Worm (Caenorhabditis elegans) whole organism, L2 larva: ENCODE results near the gene prmt-1.

Source experiments
- C34F6.9 ChIP-seq: fragments of 150-350 bp; optimal IDR thresholded peaks from 2 replicates; lab custom pipeline; 2014; ENCODE audit warnings: missing biosample characterization, missing genetic modification characterization
- F13H6.1 ChIP-seq: sonication (generic microtip); optimal IDR thresholded peaks from 2 replicates; lab custom pipeline; 2016; ENCODE audit warnings: missing genetic modification characterization, missing compliant biosample characterization
- R02D3.7 ChIP-seq: fragments of 150-350 bp; optimal IDR thresholded peaks from 2 replicates; lab custom pipeline; 2014; ENCODE audit warnings: missing biosample characterization, missing genetic modification characterization
- alr-1 ChIP-seq: fragments of 150-350 bp; optimal IDR thresholded peaks from 2 replicates; lab custom pipeline; 2014; ENCODE audit warnings: missing biosample characterization, missing genetic modification characterization
- aly-2 ChIP-seq: fragments of 150-350 bp; optimal IDR thresholded peaks from 2 replicates; lab custom pipeline; 2014; ENCODE audit warnings: missing biosample characterization, missing genetic modification characterization
- ama-1 ChIP-seq: fragments of 150-350 bp; optimal IDR thresholded peaks from 2 replicates; lab custom pipeline; 2018; ENCODE audit warnings: inconsistent platforms
- ceh-82 ChIP-seq: fragments of 150-350 bp; optimal IDR thresholded peaks from 2 replicates; lab custom pipeline; 2014; ENCODE audit warnings: missing biosample characterization, missing genetic modification characterization
- crh-2 ChIP-seq: sonication (generic microtip); optimal IDR thresholded peaks from 2 replicates; lab custom pipeline; 2017; ENCODE audit warnings: missing biosample characterization, missing genetic modification characterization
- dmd-4 ChIP-seq: sonication (generic microtip); optimal IDR thresholded peaks from 2 replicates; lab custom pipeline; 2017; ENCODE audit warnings: missing biosample characterization, missing genetic modification characterization
- egl-27 ChIP-seq: sonication (generic microtip); optimal IDR thresholded peaks from 3 replicates; lab custom pipeline; 2017; ENCODE audit warnings: missing biosample characterization, missing genetic modification reagents, missing genetic modification characterization
- elt-1 ChIP-seq: fragments of 150-350 bp; optimal IDR thresholded peaks from 2 replicates; lab custom pipeline; 2014; ENCODE audit warnings: missing biosample characterization, missing genetic modification characterization
- fos-1 ChIP-seq: fragments of 150-350 bp; optimal IDR thresholded peaks from 2 replicates; lab custom pipeline; 2014; ENCODE audit warnings: missing biosample characterization, missing genetic modification characterization
- gmeb-1 ChIP-seq: fragments of 150-350 bp; optimal IDR thresholded peaks from 2 replicates; lab custom pipeline; 2014; ENCODE audit warnings: missing biosample characterization, missing genetic modification characterization
- lin-13 ChIP-seq: fragments of 150-350 bp; optimal IDR thresholded peaks from 2 replicates; lab custom pipeline; 2014; ENCODE audit warnings: missing biosample characterization, missing genetic modification reagents, missing genetic modification characterization
- lsy-2 ChIP-seq, 2 experiments: fragments of 150-350 bp in 1 of 2; sonication (generic microtip) in 1 of 2; optimal IDR thresholded peaks; 2 replicates each; lab custom pipeline; 2014 to 2017; ENCODE audit warnings: missing biosample characterization in 2 of 2, missing genetic modification characterization in 2 of 2
- mbf-1 ChIP-seq: sonication (generic microtip); optimal IDR thresholded peaks from 2 replicates; lab custom pipeline; 2017; ENCODE audit warnings: missing biosample characterization, missing genetic modification characterization
- mdl-1 ChIP-seq, 2 experiments: fragments of 150-350 bp in 1 of 2; sonication (generic microtip) in 1 of 2; optimal IDR thresholded peaks; 2 replicates each; lab custom pipeline; 2017; ENCODE audit warnings: missing biosample characterization in 2 of 2, missing genetic modification characterization in 2 of 2
- nhr-12 ChIP-seq: fragments of 150-350 bp; optimal IDR thresholded peaks from 2 replicates; lab custom pipeline; 2014; ENCODE audit warnings: missing biosample characterization, missing genetic modification characterization
- nhr-21 ChIP-seq: fragments of 150-350 bp; optimal IDR thresholded peaks from 2 replicates; lab custom pipeline; 2014; ENCODE audit warnings: missing biosample characterization, missing genetic modification characterization
- nhr-25 ChIP-seq: fragments of 150-350 bp; sonication (generic microtip); optimal IDR thresholded peaks from 3 replicates; lab custom pipeline; 2014; ENCODE audit warnings: missing biosample characterization, missing genetic modification characterization
- peb-1 ChIP-seq: fragments of 150-350 bp; optimal IDR thresholded peaks from 2 replicates; lab custom pipeline; 2014; ENCODE audit warnings: missing biosample characterization, missing genetic modification characterization
- skn-1 ChIP-seq: sonication (generic microtip); optimal IDR thresholded peaks from 2 replicates; lab custom pipeline; 2017; ENCODE audit warnings: missing biosample characterization, missing genetic modification characterization
- sma-3 ChIP-seq: sonication (generic microtip); optimal IDR thresholded peaks from 2 replicates; lab custom pipeline; 2016; ENCODE audit warnings: missing genetic modification reagents, missing genetic modification characterization, missing compliant biosample characterization
- sma-9 ChIP-seq, 2 experiments: fragments of 150-350 bp in 1 of 2; sonication (generic microtip) in 1 of 2; optimal IDR thresholded peaks; 2 replicates each; lab custom pipeline; 2014 to 2016; ENCODE audit warnings: missing genetic modification characterization in 2 of 2, mild to moderate bottlenecking in 1 of 2, missing biosample characterization in 1 of 2, missing compliant biosample characterization in 1 of 2, missing genetic modification reagents in 1 of 2, moderate library complexity in 1 of 2
- snpc-4 ChIP-seq: fragments of 150-350 bp; optimal IDR thresholded peaks from 2 replicates; lab custom pipeline; 2014; ENCODE audit warnings: missing biosample characterization, missing genetic modification characterization
- unc-39 ChIP-seq: fragments of 150-350 bp; optimal IDR thresholded peaks from 2 replicates; lab custom pipeline; 2014; ENCODE audit warnings: missing biosample characterization, missing genetic modification characterization
- zag-1 ChIP-seq: fragments of 150-350 bp; optimal IDR thresholded peaks from 2 replicates; lab custom pipeline; 2014; ENCODE audit warnings: missing biosample characterization, missing genetic modification characterization
- ztf-1 ChIP-seq: fragments of 200-800 bp; sonication (Bioruptor generic); conservative IDR thresholded peaks from 2 replicates; pipeline ENCODE4 v1.3.6; 2022; ENCODE audit warnings: missing genetic modification characterization, missing compliant biosample characterization
- ztf-11 ChIP-seq: sonication (generic microtip); optimal IDR thresholded peaks from 2 replicates; lab custom pipeline; 2017; ENCODE audit warnings: missing biosample characterization, missing genetic modification characterization
- ztf-4 ChIP-seq: fragments of 150-350 bp; optimal IDR thresholded peaks from 2 replicates; lab custom pipeline; 2014; ENCODE audit warnings: missing biosample characterization, missing genetic modification characterization

The prmt-1 gene

DNA sequence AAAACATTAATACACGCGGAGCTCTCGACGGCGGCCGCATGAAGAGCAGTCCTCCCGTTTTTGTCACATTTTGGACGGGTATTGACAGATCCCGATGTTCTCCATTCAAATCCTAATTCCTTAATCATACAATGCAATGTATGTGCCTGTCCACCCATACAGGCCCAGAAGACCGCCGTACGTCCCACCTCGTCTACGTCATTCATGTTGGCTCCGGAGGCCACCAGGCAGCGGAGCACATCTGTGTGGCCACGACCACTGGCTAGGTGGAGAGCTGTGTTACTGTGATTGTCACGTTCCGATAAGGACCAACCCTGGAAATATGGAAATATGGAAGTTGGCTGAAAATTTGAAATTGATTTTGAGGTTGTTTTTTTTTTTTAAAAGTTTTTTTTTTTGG lies 13.3 kb upstream of the prmt-1 start:
- no peak for TF ChIP-seq mbf-1 (tag; lab: Kevin White, UChicago)
- no peak for TF ChIP-seq zag-1
- TF ChIP-seq ceh-82 (tag; lab: Kevin White, UChicago), result no peak
- no peak for TF ChIP-seq R02D3.7
- TF ChIP-seq F13H6.1 (tag; lab: Kevin White, UChicago), result no peak
- no peak for TF ChIP-seq sma-9 (GFP tag; optimal IDR thresholded peaks at IDR 0.05; lab: Kevin White, UChicago)
- no peak for TF ChIP-seq sma-9 (tag; optimal IDR thresholded peaks at IDR 0.05; lab: Kevin White, UChicago)
- no peak for TF ChIP-seq elt-1 (tag; lab: Kevin White, UChicago)
- TF ChIP-seq sma-3, result no peak
- no peak for TF ChIP-seq peb-1 (tag; lab: Kevin White, UChicago)
- TF ChIP-seq aly-2 (tag; lab: Kevin White, UChicago), result no peak
- TF ChIP-seq snpc-4 (tag; lab: Kevin White, UChicago), result no peak
- TF ChIP-seq nhr-12 (tag; lab: Kevin White, UChicago), result no peak
- TF ChIP-seq dmd-4, result no peak

DNA sequence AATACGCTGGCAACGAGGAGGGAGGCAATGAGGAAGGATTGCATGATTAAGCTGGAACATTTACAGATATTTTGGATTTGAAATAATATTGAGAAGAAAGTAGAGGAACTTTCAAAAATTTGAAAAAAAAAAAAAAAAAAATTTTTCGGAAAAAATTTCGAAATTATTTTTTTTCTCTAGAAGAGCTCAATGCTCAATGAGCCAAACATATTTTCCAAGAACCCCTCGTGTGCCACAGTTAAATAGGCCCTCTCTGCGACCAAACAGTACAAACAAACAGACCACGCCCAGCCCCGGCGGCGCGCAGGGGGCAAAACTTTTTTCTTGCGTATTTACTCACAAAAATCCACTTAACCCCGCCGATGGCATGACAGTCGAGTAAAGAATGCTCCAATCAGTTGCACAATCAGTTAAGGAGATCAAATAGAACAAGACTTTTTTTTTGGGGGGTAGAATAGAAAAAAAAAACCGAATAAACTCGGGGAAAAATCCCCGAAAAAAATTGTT lies 10.4 kb upstream of the prmt-1 start, which contains the start of gene pqn-94:
Gene pqn-94 (minus strand): TSS at position 51 of the 507 bp plus-strand sequence.
- TF ChIP-seq nhr-12 (tag; lab: Kevin White, UChicago) (no peak), F13H6.1 (tag; lab: Kevin White, UChicago) (peak; percentile 75)

DNA sequence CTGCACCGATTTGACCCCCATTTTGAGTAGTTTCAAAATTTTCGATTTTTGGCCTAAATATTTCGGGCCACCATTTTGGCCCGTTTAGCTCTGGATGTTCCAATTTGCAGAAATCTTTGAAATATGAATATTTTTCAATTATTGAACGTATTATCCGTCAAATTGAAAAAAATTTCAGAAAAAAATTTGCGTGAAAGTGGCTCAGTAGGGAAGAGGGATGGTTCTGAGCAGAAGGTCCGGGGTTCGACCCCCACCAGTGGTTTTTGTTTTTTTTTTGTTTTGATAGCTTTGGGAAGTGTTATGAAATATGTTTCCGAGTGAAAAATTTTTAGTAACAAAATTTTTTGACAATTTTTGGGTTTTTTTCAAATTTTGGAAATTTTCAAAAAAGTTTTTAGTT lies 9.8 kb upstream of the prmt-1 start:
- TF ChIP-seq ztf-11 (tag; lab: Kevin White, UChicago) (no peak), snpc-4 (tag; lab: Kevin White, UChicago) (no peak), C34F6.9 (tag; lab: Kevin White, UChicago) (no peak), skn-1 (tag; lab: Kevin White, UChicago) (no peak), mdl-1 (tag; optimal IDR thresholded peaks at IDR 0.05; lab: Kevin White, UChicago) (no peak), nhr-25 (tag; lab: Kevin White, UChicago) (no peak), nhr-21 (no peak), peb-1 (tag; lab: Kevin White, UChicago) (no peak), lsy-2 (tag; optimal IDR thresholded peaks at IDR 0.05; lab: Kevin White, UChicago) (no peak), fos-1 (no peak), elt-1 (tag; lab: Kevin White, UChicago) (no peak), alr-1 (tag; lab: Kevin White, UChicago) (no peak), unc-39 (tag; lab: Kevin White, UChicago) (no peak)

DNA sequence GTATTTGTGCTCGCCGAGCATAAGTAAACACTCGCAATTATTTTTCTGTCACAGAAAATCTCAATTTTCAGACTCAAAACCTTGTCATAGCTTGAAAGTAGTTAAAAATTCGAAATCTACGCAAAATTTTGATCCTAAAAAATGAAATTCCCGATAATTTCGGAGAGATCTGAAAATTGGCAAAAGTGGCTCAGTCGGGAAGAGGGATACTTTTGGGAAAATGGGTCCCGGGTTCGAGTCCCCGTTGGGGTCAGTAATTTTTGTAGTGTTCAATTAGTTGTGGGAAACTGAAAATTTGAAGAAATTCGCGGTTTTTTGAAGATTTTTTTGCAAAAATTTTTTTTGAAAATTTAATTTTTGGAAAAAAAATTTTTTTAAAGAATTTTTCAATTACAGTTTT lies 7.4 kb upstream of the prmt-1 start:
- TF ChIP-seq ztf-1 (GFP tag; lab: Robert Waterston, UW) (no peak), egl-27 (tag; lab: Kevin White, UChicago) (no peak), gmeb-1 (tag; lab: Kevin White, UChicago) (no peak), aly-2 (tag; lab: Kevin White, UChicago) (no peak)
- TF ChIP-seq, all 48 proteins: peak for 0

DNA sequence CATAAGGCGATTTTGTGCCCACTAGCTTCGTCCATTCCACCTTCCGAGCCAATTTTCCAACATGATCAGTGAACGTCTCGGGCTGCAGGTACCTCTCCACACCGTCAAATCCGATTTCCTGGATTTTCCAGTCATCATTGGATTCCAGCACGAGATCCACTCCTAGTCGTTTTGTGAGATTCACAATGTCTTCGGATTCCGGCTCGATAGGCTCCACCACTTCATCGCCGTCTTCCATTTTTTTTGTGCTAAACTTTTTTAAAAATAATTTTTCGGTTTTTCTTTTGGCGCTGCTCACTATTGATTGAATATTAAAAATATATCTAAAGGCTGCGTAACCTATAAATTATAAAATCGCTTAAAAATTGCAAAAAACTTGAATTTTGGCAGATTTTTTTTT lies 2.5 kb downstream of the prmt-1 start, which contains the start of gene mdt-17:
Gene mdt-17 (minus strand): TSS at position 256 of the 400 bp plus-strand sequence.
- no peak for TF ChIP-seq gmeb-1 (tag; lab: Kevin White, UChicago)
- TF ChIP-seq alr-1 (tag; lab: Kevin White, UChicago), result no peak
- TF ChIP-seq snpc-4 (tag; lab: Kevin White, UChicago), result no peak
- TF ChIP-seq lin-13 (GFP tag; lab: Kevin White, UChicago), result no peak
- TF ChIP-seq unc-39 (tag; lab: Kevin White, UChicago), result no peak
- TF ChIP-seq ceh-82 (tag; lab: Kevin White, UChicago), result no peak
- no peak for TF ChIP-seq elt-1 (tag; lab: Kevin White, UChicago)
- TF ChIP-seq nhr-25 (tag; lab: Kevin White, UChicago), result no peak
- no peak for TF ChIP-seq crh-2 (tag; lab: Kevin White, UChicago)
- TF ChIP-seq zag-1, result no peak
- no peak for TF ChIP-seq dmd-4
- TF ChIP-seq ama-1 (lab: Kevin White, UChicago), result no peak
- no peak for TF ChIP-seq aly-2 (tag; lab: Kevin White, UChicago)
- no peak for TF ChIP-seq ztf-4 (tag; lab: Kevin White, UChicago)
- TF ChIP-seq, all 48 proteins: peak for 0
